Worm (Caenorhabditis elegans) whole organism, L4 larva: ENCODE results near the gene scl-14.

Experiments
- F37D6.2 ChIP-seq: sonication (generic microtip); optimal IDR thresholded peaks from 2 replicates; lab custom pipeline; 2016; ENCODE audit warnings: mild to moderate bottlenecking, missing genetic modification characterization, missing compliant biosample characterization
- Y105C5A.15 ChIP-seq: fragments of 200-800 bp; sonication (Bioruptor generic); IDR thresholded peaks from 2 replicates; pipeline ENCODE4 v1.3.6; 2022; ENCODE audit warnings: missing genetic modification characterization, missing compliant biosample characterization
- aha-1 ChIP-seq: fragments of 150-350 bp; peaks from one replicate; lab custom pipeline; 2014; ENCODE audit warnings: missing biosample characterization, missing genetic modification characterization
- attf-4 ChIP-seq: sonication (generic microtip); optimal IDR thresholded peaks from 3 replicates; lab custom pipeline; 2017; ENCODE audit warnings: missing biosample characterization, missing genetic modification characterization
- ceh-20 ChIP-seq: fragments of 200-800 bp; sonication (Bioruptor generic); IDR thresholded peaks from 2 replicates; pipeline ENCODE4 v1.3.6; 2022; ENCODE audit warnings: missing genetic modification reagents, missing genetic modification characterization, missing compliant biosample characterization
- ceh-44 ChIP-seq: fragments of 200-800 bp; sonication (Bioruptor generic); IDR thresholded peaks from 2 replicates; pipeline ENCODE4 v1.3.6; 2022; ENCODE audit warnings: missing genetic modification reagents, missing genetic modification characterization, missing compliant biosample characterization
- dmd-8 ChIP-seq: fragments of 200-800 bp; sonication (Bioruptor generic); IDR thresholded peaks from 2 replicates; pipeline ENCODE4 v1.3.6; 2022; ENCODE audit warnings: missing genetic modification characterization, missing compliant biosample characterization
- lir-3 ChIP-seq: sonication (generic microtip); optimal IDR thresholded peaks from 2 replicates; lab custom pipeline; 2016; ENCODE audit warnings: mild to moderate bottlenecking, missing genetic modification characterization, missing compliant biosample characterization
- mdl-1 ChIP-seq, 2 experiments: fragments of 150-350 bp in 1 of 2; sonication (generic microtip) in 1 of 2; optimal IDR thresholded peaks; 2 replicates each; lab custom pipeline; 2014 to 2017; ENCODE audit warnings: missing biosample characterization in 2 of 2, missing genetic modification characterization in 2 of 2
- nhr-6 ChIP-seq: fragments of 150-350 bp; optimal IDR thresholded peaks from 2 replicates; lab custom pipeline; 2014; ENCODE audit warnings: missing biosample characterization, missing genetic modification characterization
- pqm-1 ChIP-seq: sonication (generic microtip); optimal IDR thresholded peaks from 2 replicates; lab custom pipeline; 2017; ENCODE audit warnings: missing biosample characterization, missing genetic modification characterization
- snpc-4 ChIP-seq: fragments of 150-350 bp; optimal IDR thresholded peaks from 2 replicates; lab custom pipeline; 2014; ENCODE audit warnings: missing biosample characterization, missing genetic modification characterization
- tag-97 ChIP-seq: fragments of 200-800 bp; sonication (Bioruptor generic); IDR thresholded peaks from 2 replicates; pipeline ENCODE4 v1.3.6; 2022; ENCODE audit warnings: missing genetic modification characterization, missing compliant biosample characterization
- unc-62 ChIP-seq, 3 experiments: fragments of 150-350 bp in 1 of 3; sonication (generic microtip); optimal IDR thresholded peaks in 2 of 3; peaks in 1 of 3; 1 replicate in 1 of 3; 2 replicates in 2 of 3; lab custom pipeline; 2014 to 2017; ENCODE audit warnings: missing biosample characterization in 3 of 3, missing genetic modification characterization in 3 of 3, missing genetic modification reagents in 3 of 3, missing genotype in 1 of 3
- ztf-11 ChIP-seq: fragments of 150-350 bp; optimal IDR thresholded peaks from 2 replicates; lab custom pipeline; 2014; ENCODE audit warnings: missing biosample characterization, missing genetic modification characterization

Gene scl-14

ce11 chrIV:13209566-13209965 is 44.3 kb downstream of the scl-14 start, which contains the start of gene C48D1.9:
TSS of gene C48D1.9 (minus strand) at chrIV:13209666.
- no peak for TF ChIP-seq ceh-44
- TF ChIP-seq ceh-20 (GFP tag; lab: Robert Waterston, UW) = no peak
- TF ChIP-seq nhr-6 (tag; lab: Kevin White, UChicago) = no peak
- no peak for TF ChIP-seq mdl-1 (tag; optimal IDR thresholded peaks at IDR 0.05; lab: Kevin White, UChicago)
- no peak for TF ChIP-seq attf-4 (tag; lab: Kevin White, UChicago)
- TF ChIP-seq snpc-4 (tag; lab: Kevin White, UChicago) = no peak
- no peak for TF ChIP-seq ztf-11 (tag; lab: Kevin White, UChicago)
- no peak for TF ChIP-seq tag-97
- TF ChIP-seq F37D6.2 (tag; lab: Kevin White, UChicago) = no peak
- no peak for TF ChIP-seq Y105C5A.15 (GFP tag; lab: Robert Waterston, UW)
- TF ChIP-seq lir-3 (tag; lab: Kevin White, UChicago) = no peak

ce11 chrIV:13214466-13214865 is 49.2 kb downstream of the scl-14 start, which contains the start of gene cho-1:
TSS of gene cho-1 (minus strand) at chrIV:13214566.
- TF ChIP-seq unc-62 (GFP tag; optimal IDR thresholded peaks at IDR 0.05 in 1 of 2; lab: Kevin White, UChicago) (no peak), unc-62 (tag; optimal IDR thresholded peaks at IDR 0.05; lab: Kevin White, UChicago) (no peak), ztf-11 (tag; lab: Kevin White, UChicago) (no peak), aha-1 (tag; lab: Kevin White, UChicago) (no peak), dmd-8 (no peak), pqm-1 (tag; lab: Kevin White, UChicago) (no peak)
